Fruit fly (Drosophila melanogaster): ENCODE results near the gene Iru.

The Iru gene

DNA sequence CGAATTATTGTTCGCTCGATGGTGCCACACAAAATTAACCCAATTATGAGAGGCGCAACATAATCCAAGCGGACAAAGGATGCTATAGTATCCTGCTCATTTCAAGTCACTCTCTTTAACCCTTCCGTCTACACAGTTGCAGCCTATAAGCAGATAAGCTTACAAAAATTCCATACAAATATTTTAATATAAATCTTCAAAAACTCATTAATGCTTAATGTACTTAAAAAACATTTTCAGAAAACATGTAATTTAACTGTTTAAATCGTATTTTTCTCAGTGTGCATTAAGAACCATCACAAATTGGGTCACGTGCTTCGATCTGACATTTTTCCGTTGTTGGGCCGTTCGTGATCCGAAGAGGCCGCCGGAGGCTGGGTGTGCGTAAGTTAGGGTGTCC, 37.4 kb upstream of the Iru start (continued):
- TF ChIP-seq acj6 (GFP tag; optimal IDR thresholded peaks at IDR 0.05) = peak; percentile 63
- peak; percentile 74 for TF ChIP-seq cyc (GFP tag; optimal IDR thresholded peaks at IDR 0.05)
- no peak for TF ChIP-seq CG6854 (GFP tag; optimal IDR thresholded peaks at IDR 0.05)
- TF ChIP-seq pdm3 (GFP tag; optimal IDR thresholded peaks at IDR 0.05) = peak; percentile 67
- TF ChIP-seq CG1621 (tag; optimal IDR thresholded peaks at IDR 0.05) = no peak
- TF ChIP-seq Sox14 (GFP tag; optimal IDR thresholded peaks at IDR 0.05) = peak; percentile 63
- peak; percentile 78 for TF ChIP-seq topi (GFP tag; optimal IDR thresholded peaks at IDR 0.05)
- peak; percentile 58 for TF ChIP-seq Ets21C (GFP tag; optimal IDR thresholded peaks at IDR 0.05)
- peak; percentile 28 for TF ChIP-seq vri (GFP tag; optimal IDR thresholded peaks at IDR 0.05)
- peak; percentile 48 for TF ChIP-seq Ets96B (tag; optimal IDR thresholded peaks at IDR 0.05)
- no peak for TF ChIP-seq CG4318 (GFP tag; optimal IDR thresholded peaks at IDR 0.05)
- TF ChIP-seq Hr4 (GFP tag; optimal IDR thresholded peaks at IDR 0.05) = no peak
- TF ChIP-seq CG10669 (GFP tag; optimal IDR thresholded peaks at IDR 0.05) = peak; percentile 31
- peak; percentile 27 for TF ChIP-seq CG32006 (GFP tag; optimal IDR thresholded peaks at IDR 0.05)
- no peak for TF ChIP-seq CG6808 (GFP tag; optimal IDR thresholded peaks at IDR 0.05)
- peak; percentile 10 for TF ChIP-seq CG7368 (GFP tag; optimal IDR thresholded peaks at IDR 0.05)
- TF ChIP-seq CG11902 (GFP tag; optimal IDR thresholded peaks at IDR 0.05) = peak; percentile 19
- TF ChIP-seq CG6163 (GFP tag; IDR thresholded peaks at IDR 0.05) = no peak; the same call in 2 of the 3 replicates
- no peak for TF ChIP-seq dsx (GFP tag; optimal IDR thresholded peaks at IDR 0.05; ENCODE audit: poor library complexity, severe bottlenecking)
- peak; percentile 91 for TF ChIP-seq Eip78C (GFP tag)
- no peak for TF ChIP-seq CG9139 (GFP tag; optimal IDR thresholded peaks at IDR 0.05)
- TF ChIP-seq Blimp-1 (GFP tag; optimal IDR thresholded peaks at IDR 0.05) = no peak
- no peak for TF ChIP-seq fkh (GFP tag; optimal IDR thresholded peaks at IDR 0.05)
- peak; percentile 79 for TF ChIP-seq Sox102F (GFP tag; optimal IDR thresholded peaks at IDR 0.05)
- TF ChIP-seq Met (GFP tag; optimal IDR thresholded peaks at IDR 0.05) = peak; percentile 87
- no peak for TF ChIP-seq ss (GFP tag; optimal IDR thresholded peaks at IDR 0.05)
- peak; percentile 73 for TF ChIP-seq lz (GFP tag; optimal IDR thresholded peaks at IDR 0.05)
- peak; percentile 34 for TF ChIP-seq CG11762 (GFP tag; optimal IDR thresholded peaks at IDR 0.05; ENCODE audit: insufficient read depth)
- TF ChIP-seq CG3919 (GFP tag; optimal IDR thresholded peaks at IDR 0.05) = peak; percentile 60
- no peak for TF ChIP-seq Hr38 (GFP tag; optimal IDR thresholded peaks at IDR 0.05)
- TF ChIP-seq CG8319 (GFP tag; optimal IDR thresholded peaks at IDR 0.05) = peak; percentile 27
- TF ChIP-seq OdsH (GFP tag; optimal IDR thresholded peaks at IDR 0.05) = peak; percentile 61
- peak; percentile 13 for TF ChIP-seq net (GFP tag; optimal IDR thresholded peaks at IDR 0.05)
- TF ChIP-seq salr (GFP tag; optimal IDR thresholded peaks at IDR 0.05) = no peak
- no peak for TF ChIP-seq eg (GFP tag; IDR thresholded peaks at IDR 0.05)

DNA sequence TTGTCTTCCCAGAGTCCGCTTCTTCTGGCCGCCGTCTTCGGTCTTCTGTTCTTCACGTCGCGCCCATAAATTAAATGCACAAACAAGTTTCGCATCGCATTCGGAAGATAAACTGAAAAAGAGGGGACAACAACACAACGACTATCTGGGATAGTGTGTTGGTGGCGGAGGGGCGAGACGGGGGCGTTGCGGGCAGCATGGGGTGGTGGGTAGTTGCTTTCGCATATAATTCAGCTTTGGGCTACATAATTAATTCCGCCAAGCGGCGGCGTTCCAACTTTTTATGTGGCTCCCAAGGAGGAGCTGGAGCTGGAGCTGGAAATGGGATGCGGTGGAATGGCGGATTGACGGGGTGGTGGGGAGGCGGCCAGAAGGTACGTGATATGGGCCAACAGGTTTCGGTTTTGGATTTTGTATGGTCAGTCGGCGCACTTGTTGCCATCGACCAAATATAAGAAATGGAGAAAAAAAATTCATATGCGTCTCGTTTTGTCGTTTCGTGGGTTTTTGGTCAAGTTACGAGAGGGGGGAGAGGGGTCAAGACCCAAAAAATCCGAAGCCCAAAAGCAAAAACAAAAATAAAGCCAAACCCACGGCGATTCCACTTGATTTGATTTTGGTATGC, 36.8 kb upstream of the Iru start:
- TF ChIP-seq Hr4 (GFP tag; optimal IDR thresholded peaks at IDR 0.05) = no peak
- TF ChIP-seq Eip75B (GFP tag; optimal IDR thresholded peaks at IDR 0.05) = peak; percentile 31
- TF ChIP-seq CG16779 (tag; optimal IDR thresholded peaks at IDR 0.05) = no peak
- no peak for TF ChIP-seq lz (GFP tag; optimal IDR thresholded peaks at IDR 0.05)
- TF ChIP-seq dsx (GFP tag; optimal IDR thresholded peaks at IDR 0.05; ENCODE audit: poor library complexity, severe bottlenecking) = peak; percentile 4
- TF ChIP-seq Sox14 (GFP tag; optimal IDR thresholded peaks at IDR 0.05) = no peak
- TF ChIP-seq ss (GFP tag; optimal IDR thresholded peaks at IDR 0.05) = peak in 1 of 2 experiments; percentile 48
- TF ChIP-seq CG6854 (GFP tag; optimal IDR thresholded peaks at IDR 0.05) = peak; percentile 66
- 0 out of 2 replicates have a peak, but pooled peaks have one; percentile 6 for TF ChIP-seq CG15336 (GFP tag; IDR thresholded peaks at IDR 0.05)
- 0 out of 3 replicates have a peak, but pooled peaks have one; percentile 8 for TF ChIP-seq eg (GFP tag; IDR thresholded peaks at IDR 0.05)
- TF ChIP-seq CG11902 (GFP tag; optimal IDR thresholded peaks at IDR 0.05) = no peak
